Fruit fly (Drosophila melanogaster) S2 (cell line): ENCODE data around the gene brm.

Experiments
- CG8478 ChIP-seq: fragments of >200 bp; optimal IDR thresholded peaks from 2 replicates; lab custom pipeline; 2018
- CTCF ChIP-seq, 2 experiments: fragments of >200 bp; optimal IDR thresholded peaks; 2 replicates each; lab custom pipeline; 2018

DNA sequence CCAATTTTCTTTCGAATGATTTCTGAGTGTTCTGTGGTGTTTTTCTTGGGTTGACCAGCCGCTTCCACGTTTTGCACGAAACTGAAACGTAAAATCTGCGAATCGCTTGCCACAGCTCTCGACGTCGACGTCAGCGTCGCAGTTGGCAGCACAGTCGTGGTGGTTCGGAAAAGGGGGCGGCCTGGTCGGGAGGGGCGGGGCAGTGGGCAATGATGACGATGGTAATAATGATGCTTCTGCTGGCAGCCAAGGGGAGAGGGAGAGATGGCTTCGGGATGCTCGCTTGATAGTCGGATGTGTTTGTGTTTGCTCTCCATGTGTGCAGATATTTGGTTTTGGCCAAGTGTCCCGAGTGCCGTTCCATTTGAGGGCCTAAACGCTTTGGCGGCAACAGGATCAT is 29.8 kb downstream of the brm start:
- TF ChIP-seq CTCF (optimal IDR thresholded peaks at IDR 0.05; lab: Kevin White, UChicago) (no peak), CG8478 (lab: Kevin White, UChicago) (no peak)
